Worm (Caenorhabditis elegans) whole organism, L4 larva: ENCODE measurements around the gene inx-8.

Source experiments
- F10B5.3 ChIP-seq: sonication (generic microtip); optimal IDR thresholded peaks from 2 replicates; lab custom pipeline; 2016; ENCODE audit warnings: mild to moderate bottlenecking, missing genetic modification characterization, missing compliant biosample characterization
- F26F4.8 ChIP-seq: fragments of 200-800 bp; sonication (Bioruptor generic); conservative IDR thresholded peaks from 2 replicates; pipeline ENCODE4 v1.3.6; 2022; ENCODE audit warnings: missing genetic modification characterization, missing compliant biosample characterization
- Y5F2A.4 ChIP-seq: fragments of 200-800 bp; sonication (Bioruptor generic); optimal IDR thresholded peaks from 2 replicates; lab custom pipeline; 2018; ENCODE audit warnings: mild to moderate bottlenecking, missing genetic modification characterization, missing compliant biosample characterization
- aly-2 ChIP-seq: sonication (generic microtip); optimal IDR thresholded peaks from 2 replicates; lab custom pipeline; 2018; ENCODE audit warnings: missing biosample characterization, missing genetic modification characterization
- arid-1 ChIP-seq: fragments of 200-800 bp; sonication (Bioruptor generic); conservative IDR thresholded peaks from 2 replicates; pipeline ENCODE4 v1.3.6; 2022; ENCODE audit warnings: missing genetic modification reagents, missing genetic modification characterization, missing compliant biosample characterization
- ceh-44 ChIP-seq: fragments of 200-800 bp; sonication (Bioruptor generic); IDR thresholded peaks from 2 replicates; pipeline ENCODE4 v1.3.6; 2022; ENCODE audit warnings: missing genetic modification reagents, missing genetic modification characterization, missing compliant biosample characterization
- ces-1 ChIP-seq: fragments of 150-350 bp; sonication (generic microtip); optimal IDR thresholded peaks from 4 replicates; lab custom pipeline; 2014; ENCODE audit warnings: missing biosample characterization, missing genetic modification reagents, missing genetic modification characterization
- ctbp-1 ChIP-seq: fragments of 200-800 bp; sonication (Bioruptor generic); IDR thresholded peaks from 2 replicates; pipeline ENCODE4 v1.3.6; 2022; ENCODE audit warnings: missing genetic modification reagents, missing genetic modification characterization, missing compliant biosample characterization
- daf-16 ChIP-seq, 3 experiments: sonication (generic microtip); optimal IDR thresholded peaks; 2 replicates each; lab custom pipeline; 2016 to 2017; ENCODE audit warnings: missing genetic modification characterization in 3 of 3, missing genetic modification reagents in 3 of 3, mild to moderate bottlenecking in 2 of 3, missing compliant biosample characterization in 2 of 3, missing biosample characterization in 1 of 3, moderate library complexity in 1 of 3
- daf-19 ChIP-seq: fragments of 200-800 bp; sonication (Bioruptor generic); conservative IDR thresholded peaks from 2 replicates; pipeline ENCODE4 v1.3.6; 2022; ENCODE audit warnings: missing genetic modification characterization, missing compliant biosample characterization
- dmd-6 ChIP-seq: fragments of 200-800 bp; sonication (Bioruptor generic); IDR thresholded peaks from 2 replicates; pipeline ENCODE4 v1.3.6; 2022; ENCODE audit warnings: missing genetic modification reagents, missing genetic modification characterization, missing compliant biosample characterization
- dve-1 ChIP-seq: sonication (generic microtip); optimal IDR thresholded peaks from 2 replicates; lab custom pipeline; 2017; ENCODE audit warnings: antibody characterized with exemption, mild to moderate bottlenecking, missing genetic modification characterization, missing compliant biosample characterization; ENCODE audit not compliant: insufficient read depth
- fkh-10 ChIP-seq: fragments of 150-350 bp; optimal IDR thresholded peaks from 2 replicates; lab custom pipeline; 2014; ENCODE audit warnings: missing biosample characterization, missing genetic modification reagents, missing genetic modification characterization
- hif-1 ChIP-seq, 2 experiments: sonication (generic microtip); optimal IDR thresholded peaks; 2 replicates each; lab custom pipeline; 2016 to 2017; ENCODE audit warnings: missing compliant biosample characterization in 2 of 2, missing genetic modification characterization in 2 of 2, missing genetic modification reagents in 2 of 2, missing genotype in 2 of 2, mild to moderate bottlenecking in 1 of 2
- hlh-11 ChIP-seq: fragments of 200-800 bp; sonication (Bioruptor generic); optimal IDR thresholded peaks from 2 replicates; lab custom pipeline; 2018; ENCODE audit warnings: mild to moderate bottlenecking, missing genetic modification characterization, missing compliant biosample characterization
- hlh-30 ChIP-seq: sonication (generic microtip); optimal IDR thresholded peaks from 2 replicates; lab custom pipeline; 2017; ENCODE audit warnings: antibody characterized with exemption, mild to moderate bottlenecking, missing genetic modification characterization, missing compliant biosample characterization; ENCODE audit not compliant: insufficient read depth
- hmg-1.1 ChIP-seq: fragments of 200-800 bp; sonication (Bioruptor generic); IDR thresholded peaks from 2 replicates; pipeline ENCODE4 v1.3.6; 2022; ENCODE audit warnings: missing genetic modification reagents, missing genetic modification characterization, missing compliant biosample characterization
- jun-1 ChIP-seq: fragments of 150-350 bp; optimal IDR thresholded peaks from 2 replicates; lab custom pipeline; 2014; ENCODE audit warnings: missing biosample characterization, missing genetic modification reagents, missing genetic modification characterization
- lim-7 ChIP-seq: fragments of 200-800 bp; sonication (Bioruptor generic); IDR thresholded peaks from 2 replicates; pipeline ENCODE4 v1.3.6; 2022; ENCODE audit warnings: missing genetic modification characterization, missing compliant biosample characterization
- lin-39 ChIP-seq: fragments of 150-350 bp; optimal IDR thresholded peaks from 2 replicates; lab custom pipeline; 2014; ENCODE audit warnings: missing biosample characterization, missing genetic modification reagents, missing genetic modification characterization
- lsy-2 ChIP-seq, 2 experiments: fragments of 150-350 bp in 1 of 2; sonication (generic microtip) in 1 of 2; optimal IDR thresholded peaks; 2 replicates each; lab custom pipeline; 2014 to 2017; ENCODE audit warnings: missing biosample characterization in 2 of 2, missing genetic modification characterization in 2 of 2
- madf-9 ChIP-seq: fragments of 200-800 bp; sonication (Bioruptor generic); conservative IDR thresholded peaks from 2 replicates; pipeline ENCODE4 v1.3.6; 2022; ENCODE audit warnings: missing genetic modification reagents, missing genetic modification characterization, missing compliant biosample characterization
- mdt-29 ChIP-seq: fragments of 200-800 bp; sonication (Bioruptor generic); IDR thresholded peaks from 2 replicates; pipeline ENCODE4 v1.3.6; 2022; ENCODE audit warnings: missing genetic modification reagents, missing genetic modification characterization, missing compliant biosample characterization
- nhr-111 ChIP-seq: fragments of 200-800 bp; sonication (Bioruptor generic); optimal IDR thresholded peaks from 2 replicates; lab custom pipeline; 2018; ENCODE audit warnings: mild to moderate bottlenecking, missing genetic modification characterization, missing compliant biosample characterization
- nhr-28 ChIP-seq: fragments of 150-350 bp; optimal IDR thresholded peaks from 2 replicates; lab custom pipeline; 2014; ENCODE audit warnings: missing biosample characterization, missing genetic modification characterization
- nhr-41 ChIP-seq: fragments of 200-800 bp; sonication (Bioruptor generic); IDR thresholded peaks from 2 replicates; pipeline ENCODE4 v1.3.6; 2022; ENCODE audit warnings: missing genetic modification reagents, missing genetic modification characterization, missing compliant biosample characterization
- nhr-42 ChIP-seq: fragments of 200-800 bp; sonication (Bioruptor generic); IDR thresholded peaks from 2 replicates; pipeline ENCODE4 v1.3.6; 2022; ENCODE audit warnings: missing genetic modification characterization, missing compliant biosample characterization
- nhr-6 ChIP-seq: fragments of 150-350 bp; optimal IDR thresholded peaks from 2 replicates; lab custom pipeline; 2014; ENCODE audit warnings: missing biosample characterization, missing genetic modification characterization
- nhr-76 ChIP-seq: fragments of 150-350 bp; optimal IDR thresholded peaks from 2 replicates; lab custom pipeline; 2014; ENCODE audit warnings: missing biosample characterization, missing genetic modification characterization
- sdz-12 ChIP-seq: fragments of 200-800 bp; sonication (Bioruptor generic); optimal IDR thresholded peaks from 2 replicates; lab custom pipeline; 2018; ENCODE audit warnings: mild to moderate bottlenecking, missing genetic modification characterization, missing compliant biosample characterization
- snpc-4 ChIP-seq: fragments of 150-350 bp; optimal IDR thresholded peaks from 2 replicates; lab custom pipeline; 2014; ENCODE audit warnings: missing biosample characterization, missing genetic modification characterization
- unc-62 ChIP-seq, 3 experiments: fragments of 150-350 bp in 1 of 3; sonication (generic microtip); optimal IDR thresholded peaks in 2 of 3; peaks in 1 of 3; 1 replicate in 1 of 3; 2 replicates in 2 of 3; lab custom pipeline; 2014 to 2017; ENCODE audit warnings: missing biosample characterization in 3 of 3, missing genetic modification characterization in 3 of 3, missing genetic modification reagents in 3 of 3, missing genotype in 1 of 3
- zfp-3 ChIP-seq: fragments of 200-800 bp; sonication (Bioruptor generic); conservative IDR thresholded peaks from 2 replicates; pipeline ENCODE4 v1.3.6; 2022; ENCODE audit warnings: missing genetic modification reagents, missing genetic modification characterization, missing compliant biosample characterization
- zip-2 ChIP-seq: fragments of 150-350 bp; optimal IDR thresholded peaks from 2 replicates; lab custom pipeline; 2014; ENCODE audit warnings: missing biosample characterization, missing genetic modification characterization

inx-8 gene

DNA sequence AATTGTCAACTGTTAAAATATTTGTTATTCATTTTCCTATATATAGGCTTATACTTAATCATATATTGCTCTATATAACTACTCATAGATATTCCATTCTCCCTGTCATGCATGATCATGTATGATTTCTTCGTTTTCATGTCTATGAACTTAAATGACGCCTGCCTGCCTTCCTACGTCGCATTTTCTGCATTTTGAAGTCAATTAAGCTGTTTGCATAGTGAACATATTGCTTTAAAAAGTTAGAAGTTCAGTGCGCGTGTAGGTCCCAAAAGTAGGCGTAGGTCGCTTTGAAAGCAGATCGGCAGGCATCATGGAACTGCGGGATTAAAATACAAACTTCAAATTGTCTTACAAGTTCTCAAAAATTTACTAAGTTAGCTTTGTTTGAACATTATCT lies 28.9 kb upstream of the inx-8 start (continued):
- TF ChIP-seq zfp-3 (GFP tag; lab: Robert Waterston, UW) (no peak; the same call in 1 of the 2 replicates), lsy-2 (tag; optimal IDR thresholded peaks at IDR 0.05; lab: Kevin White, UChicago) (peak in 1 of 2 experiments; percentile 53), daf-16 (GFP tag; optimal IDR thresholded peaks at IDR 0.05; lab: Kevin White, UChicago) (peak in 1 of 2 experiments; percentile 33), daf-16 (tag; optimal IDR thresholded peaks at IDR 0.05; lab: Kevin White, UChicago) (no peak), F10B5.3 (tag; lab: Kevin White, UChicago) (no peak)

- TF ChIP-seq dve-1 (tag; lab: Kevin White, UChicago), result peak; percentile 39
- TF ChIP-seq nhr-111 (GFP tag; lab: Kevin White, UChicago), result no peak
- TF ChIP-seq dmd-6, result no peak
- no peak for TF ChIP-seq nhr-6 (tag; lab: Kevin White, UChicago)
- TF ChIP-seq ces-1 (GFP tag; lab: Kevin White, UChicago), result no peak
- no peak for TF ChIP-seq aly-2 (tag; lab: Kevin White, UChicago)
- no peak for TF ChIP-seq daf-19 (GFP tag; lab: Robert Waterston, UW)
- no peak for TF ChIP-seq daf-16 (GFP tag; optimal IDR thresholded peaks at IDR 0.05; lab: Kevin White, UChicago)
- TF ChIP-seq daf-16 (tag; optimal IDR thresholded peaks at IDR 0.05; lab: Kevin White, UChicago), result peak; percentile 86
- TF ChIP-seq hmg-1.1 (GFP tag; lab: Robert Waterston, UW), result no peak
- TF ChIP-seq lin-39 (tag; lab: Kevin White, UChicago), result no peak
- no peak for TF ChIP-seq fkh-10 (GFP tag; lab: Kevin White, UChicago)
- no peak for TF ChIP-seq nhr-76
- TF ChIP-seq Y5F2A.4 (GFP tag; lab: Kevin White, UChicago), result no peak
- no peak for TF ChIP-seq snpc-4
- TF ChIP-seq ctbp-1 (GFP tag; lab: Robert Waterston, UW), result no peak
- no peak for TF ChIP-seq sdz-12 (GFP tag; lab: Kevin White, UChicago)
- no peak for TF ChIP-seq hif-1 (tag; optimal IDR thresholded peaks at IDR 0.05; lab: Kevin White, UChicago)
- TF ChIP-seq nhr-42 (GFP tag; lab: Robert Waterston, UW), result no peak
- TF ChIP-seq nhr-41 (GFP tag; lab: Robert Waterston, UW), result no peak
- no peak for TF ChIP-seq madf-9 (GFP tag; lab: Robert Waterston, UW)
- peak in 1 of 2 experiments; percentile 92 for TF ChIP-seq unc-62 (GFP tag; optimal IDR thresholded peaks at IDR 0.05 in 1 of 2; lab: Kevin White, UChicago)
- TF ChIP-seq unc-62 (tag; optimal IDR thresholded peaks at IDR 0.05; lab: Kevin White, UChicago), result no peak
- TF ChIP-seq zip-2 (tag; lab: Kevin White, UChicago), result no peak
- TF ChIP-seq nhr-28 (tag; lab: Kevin White, UChicago), result peak; percentile 2
- TF ChIP-seq jun-1 (tag; lab: Kevin White, UChicago), result no peak
- TF ChIP-seq arid-1 (GFP tag; lab: Robert Waterston, UW), result no peak
- TF ChIP-seq mdt-29 (GFP tag; lab: Robert Waterston, UW), result no peak
Measured at ce11 chrIV:11645354-11645753, 28.3 kb upstream of the inx-8 start.

DNA sequence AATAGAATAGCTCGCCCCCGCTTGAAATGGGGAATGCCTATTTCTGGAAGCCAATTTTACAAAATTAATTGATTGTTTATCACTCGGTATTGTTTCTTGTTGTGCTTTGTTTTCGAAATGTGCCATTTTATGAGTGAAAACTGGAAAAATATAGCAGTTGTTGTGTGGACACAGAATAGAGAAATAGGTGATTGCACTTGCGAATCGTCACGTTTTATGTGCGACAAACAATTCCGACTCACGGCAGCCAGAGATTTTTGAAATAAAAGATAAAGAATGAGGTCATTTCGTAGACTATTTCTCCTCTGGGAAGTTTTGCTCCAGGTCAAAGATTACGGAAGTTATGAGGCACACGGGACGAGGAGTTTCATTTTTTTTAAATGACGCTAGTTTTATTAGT lies 26.7 kb upstream of the inx-8 start:
- peak; percentile 48 for TF ChIP-seq dve-1 (tag; lab: Kevin White, UChicago)
- peak in 1 of 2 experiments; percentile 77 for TF ChIP-seq daf-16 (GFP tag; optimal IDR thresholded peaks at IDR 0.05; lab: Kevin White, UChicago)
- TF ChIP-seq daf-16 (tag; optimal IDR thresholded peaks at IDR 0.05; lab: Kevin White, UChicago), result peak; percentile 74
- no peak for TF ChIP-seq ceh-44 (GFP tag; lab: Robert Waterston, UW)
- TF ChIP-seq F26F4.8 (GFP tag; lab: Robert Waterston, UW), result no peak
- TF ChIP-seq lim-7, result no peak
- peak; percentile 9 for TF ChIP-seq hlh-11
- TF ChIP-seq, all 104 proteins: peak for 3

- TF ChIP-seq daf-16 (GFP tag; optimal IDR thresholded peaks at IDR 0.05; lab: Kevin White, UChicago) (peak in 1 of 2 experiments; percentile 77), daf-16 (tag; optimal IDR thresholded peaks at IDR 0.05; lab: Kevin White, UChicago) (no peak), unc-62 (GFP tag; optimal IDR thresholded peaks at IDR 0.05 in 1 of 2; lab: Kevin White, UChicago) (peak in 1 of 2 experiments; percentile 87), unc-62 (tag; optimal IDR thresholded peaks at IDR 0.05; lab: Kevin White, UChicago) (no peak), aly-2 (tag; lab: Kevin White, UChicago) (no peak), hlh-11 (peak; percentile 44), hlh-30 (peak; percentile 5)
Measured at ce11 chrIV:11649031-11649430, 24.6 kb upstream of the inx-8 start, which contains the start of gene ZK809.8. TSS of gene ZK809.8 (minus strand) at chrIV:11649064.
